Worm (Caenorhabditis elegans): ENCODE measurements around the gene ZK856.5.

DNA sequence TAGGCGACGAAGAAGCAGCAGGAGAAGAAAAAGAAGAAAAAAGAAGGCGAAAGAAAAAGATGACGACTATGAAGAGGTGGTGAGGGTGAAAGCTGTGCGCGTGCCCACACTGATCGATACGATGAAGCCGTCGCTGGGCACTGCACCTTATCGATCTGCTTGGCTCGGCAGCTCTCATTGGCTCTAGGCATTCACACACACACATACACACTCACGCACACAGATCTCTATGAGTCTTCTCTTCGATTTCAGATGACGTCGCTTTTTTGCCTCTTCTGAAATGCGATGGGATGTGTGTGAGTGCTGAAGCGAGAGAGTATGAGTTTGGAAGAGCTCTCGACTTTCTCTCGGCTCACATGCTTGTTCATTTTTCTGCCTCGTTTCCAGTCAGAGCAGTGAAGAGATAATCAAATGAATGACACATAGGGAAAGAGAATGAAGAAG is 15.3 kb downstream of the ZK856.5 start:
- TF ChIP-seq pag-3 (tag; optimal IDR thresholded peaks at IDR 0.05; ENCODE audit: borderline replicate concordance), result no peak
- TF ChIP-seq ama-1 (optimal IDR thresholded peaks at IDR 0.05), result no peak
- no peak for TF ChIP-seq T23F11.4 (GFP tag; optimal IDR thresholded peaks at IDR 0.05)
- no peak for TF ChIP-seq unc-3 (GFP tag; conservative IDR thresholded peaks at IDR 0.05)
- peak; percentile 32 for TF ChIP-seq unc-3 (tag; optimal IDR thresholded peaks at IDR 0.05)
- TF ChIP-seq ceh-45 (GFP tag; IDR thresholded peaks at IDR 0.05), result no peak
- TF ChIP-seq pha-4 (tag; optimal IDR thresholded peaks at IDR 0.05), result no peak
- TF ChIP-seq elt-4 (tag; optimal IDR thresholded peaks at IDR 0.05), result no peak
- TF ChIP-seq fkh-6 (tag; optimal IDR thresholded peaks at IDR 0.05), result no peak

Data from whole organism, late embryonic.